Fruit fly (Drosophila melanogaster): ENCODE results near the gene Mettl3.
A peak's percentile ranks its signal among the peaks of the same experiment; 100 is the strongest.

Mettl3 gene

DNA sequence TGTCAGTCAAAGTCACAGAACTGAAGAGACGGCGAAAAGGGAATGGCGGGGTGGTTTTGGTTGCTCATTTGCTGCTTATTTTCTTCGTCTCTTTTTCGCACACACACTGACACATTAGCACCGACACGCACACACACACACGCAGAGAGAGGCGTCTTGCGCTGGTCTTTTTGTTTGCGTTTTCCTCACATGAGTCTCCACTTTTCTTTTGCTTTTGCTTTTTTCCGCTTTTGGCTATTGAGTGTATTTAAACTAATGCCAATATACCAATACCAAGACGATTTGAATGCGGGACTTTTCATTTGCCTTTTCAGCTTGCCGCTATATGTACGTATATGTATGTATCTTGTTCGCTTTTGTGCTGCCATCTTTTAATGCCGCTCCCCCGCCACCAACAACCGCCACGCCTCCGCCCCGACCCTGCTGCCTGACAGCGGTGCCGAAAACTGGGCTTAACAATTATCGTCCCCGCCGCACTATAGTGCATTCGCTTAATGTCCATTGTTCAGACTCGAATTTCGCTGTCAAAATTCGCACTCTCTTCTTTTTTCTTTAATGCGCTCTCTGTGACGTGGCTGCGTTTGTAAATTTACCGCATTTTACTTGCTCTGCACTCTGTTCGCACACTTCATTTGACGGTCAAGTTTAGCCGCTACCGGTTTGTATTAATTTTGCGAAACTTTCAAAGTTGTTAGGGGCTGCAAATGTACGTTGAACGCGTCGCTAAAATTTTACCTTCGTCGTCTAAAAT lies 15.4 kb downstream of the Mettl3 start, which contains the start of gene CG5986 (continued):
- TF ChIP-seq C15 (GFP tag; IDR thresholded peaks at IDR 0.05) (no peak), nerfin-1 (tag; optimal IDR thresholded peaks at IDR 0.05) (no peak), E2f2 (GFP tag; IDR thresholded peaks at IDR 0.05) (no peak), Ssrp (tag; optimal IDR thresholded peaks at IDR 0.05) (no peak), CG8089 (GFP tag; optimal IDR thresholded peaks at IDR 0.05) (no peak), Sox100B (GFP tag; optimal IDR thresholded peaks at IDR 0.05) (no peak), Nf-YC (tag; optimal IDR thresholded peaks at IDR 0.05) (no peak), her (GFP tag; optimal IDR thresholded peaks at IDR 0.05) (no peak), Deaf1 (tag; optimal IDR thresholded peaks at IDR 0.05) (no peak), CG11247 (GFP tag; IDR thresholded peaks at IDR 0.05) (no peak), CG10274 (GFP tag; optimal IDR thresholded peaks at IDR 0.05) (no peak), CG1529 (GFP tag; optimal IDR thresholded peaks at IDR 0.05) (no peak), bsh (GFP tag; optimal IDR thresholded peaks at IDR 0.05) (peak in 1 of 2 experiments; percentile 36), CG17829 (tag; optimal IDR thresholded peaks at IDR 0.05) (no peak), CG8388 (GFP tag; optimal IDR thresholded peaks at IDR 0.05) (no peak), Bdp1 (GFP tag; optimal IDR thresholded peaks at IDR 0.05) (no peak), gfzf (GFP tag; optimal IDR thresholded peaks at IDR 0.05) (no peak), HLH4C (GFP tag; IDR thresholded peaks at IDR 0.05; ENCODE audit: partially characterized antibody) (no peak), CG14014 (GFP tag; IDR thresholded peaks at IDR 0.05) (no peak), CG2712 (tag; optimal IDR thresholded peaks at IDR 0.05) (no peak), pum (GFP tag; optimal IDR thresholded peaks at IDR 0.05) (no peak), Ptx1 (GFP tag; IDR thresholded peaks at IDR 0.05) (no peak), Pdp1 (GFP tag; optimal IDR thresholded peaks at IDR 0.05) (no peak), slp2 (GFP tag; optimal IDR thresholded peaks at IDR 0.05) (no peak), CG10543 (GFP tag; optimal IDR thresholded peaks at IDR 0.05) (peak; percentile 19), CG34422 (GFP tag; IDR thresholded peaks at IDR 0.05) (peak; percentile 52; the same call in 1 of the 3 replicates), Optix (GFP tag; IDR thresholded peaks at IDR 0.05) (no peak), pzg (GFP tag; optimal IDR thresholded peaks at IDR 0.05) (peak; percentile 1), wdn (GFP tag; IDR thresholded peaks at IDR 0.05) (no peak), CG1792 (GFP tag; optimal IDR thresholded peaks at IDR 0.05) (no peak), sd (tag; optimal IDR thresholded peaks at IDR 0.05) (no peak), ap (GFP tag; IDR thresholded peaks at IDR 0.05) (no peak), CG1602 (GFP tag; optimal IDR thresholded peaks at IDR 0.05) (no peak), gsb (GFP tag; IDR thresholded peaks at IDR 0.05) (no peak), Hr39 (optimal IDR thresholded peaks at IDR 0.05) (no peak), fd96Cb (tag; optimal IDR thresholded peaks at IDR 0.05) (no peak), shn (GFP tag; optimal IDR thresholded peaks at IDR 0.05) (no peak), Elba2 (GFP tag; optimal IDR thresholded peaks at IDR 0.05) (no peak), z (GFP tag; IDR thresholded peaks at IDR 0.05) (peak; percentile 13; the same call in 1 of the 3 replicates), CG17568 (GFP tag; optimal IDR thresholded peaks at IDR 0.05) (no peak), kah (GFP tag; optimal IDR thresholded peaks at IDR 0.05) (no peak), sisA (GFP tag; IDR thresholded peaks at IDR 0.05) (no peak), CG15601 (tag; optimal IDR thresholded peaks at IDR 0.05) (no peak), insv (GFP tag; optimal IDR thresholded peaks at IDR 0.05) (peak in 1 of 2 experiments; percentile 5), E2f1 (GFP tag; IDR thresholded peaks at IDR 0.05) (no peak), CG32772 (GFP tag; IDR thresholded peaks at IDR 0.05) (no peak), CG12659 (GFP tag; optimal IDR thresholded peaks at IDR 0.05) (no peak), trem (tag; optimal IDR thresholded peaks at IDR 0.05) (no peak), YL-1 (GFP tag; optimal IDR thresholded peaks at IDR 0.05) (no peak), disco-r (GFP tag; optimal IDR thresholded peaks at IDR 0.05) (no peak), sug (tag; optimal IDR thresholded peaks at IDR 0.05) (peak; percentile 6)

Measured in whole organism, embryonic.